Fruit fly (Drosophila melanogaster): ENCODE data around the gene CG6845.

CG6845 gene

DNA sequence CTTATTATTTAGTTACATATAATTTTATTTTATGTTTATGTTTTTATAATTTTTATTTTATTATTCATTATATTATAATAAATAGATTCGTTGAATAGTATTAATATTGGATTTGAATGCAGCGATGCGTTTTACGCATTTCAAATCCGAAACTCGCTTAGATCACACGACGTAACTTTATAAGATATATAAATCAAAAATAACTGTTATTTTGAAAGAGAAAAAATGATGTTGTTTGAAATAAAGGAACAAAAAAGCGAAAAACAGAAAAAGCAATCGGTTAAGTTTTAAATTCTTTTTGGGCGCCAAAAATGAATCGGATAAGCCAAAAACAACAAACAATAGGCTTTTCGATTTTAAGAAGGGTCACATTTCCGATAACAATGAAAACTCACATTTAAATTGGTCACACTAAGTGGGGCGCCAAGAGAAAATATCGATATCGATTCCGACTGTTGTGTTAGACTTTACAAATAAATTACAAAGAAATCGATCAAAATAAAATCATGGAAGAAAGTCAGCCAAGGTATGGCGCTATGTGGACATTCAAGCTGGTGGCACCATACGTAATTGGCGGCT, at the start of gene CG6845:
Gene CG6845 (plus strand): TSS at position 436 of the 579 bp plus-strand sequence.
- TF ChIP-seq CG9948 (tag; optimal IDR thresholded peaks at IDR 0.05) (no peak), CG8301 (tag; optimal IDR thresholded peaks at IDR 0.05) (no peak), D1 (tag; optimal IDR thresholded peaks at IDR 0.05) (peak; percentile 8)

DNA sequence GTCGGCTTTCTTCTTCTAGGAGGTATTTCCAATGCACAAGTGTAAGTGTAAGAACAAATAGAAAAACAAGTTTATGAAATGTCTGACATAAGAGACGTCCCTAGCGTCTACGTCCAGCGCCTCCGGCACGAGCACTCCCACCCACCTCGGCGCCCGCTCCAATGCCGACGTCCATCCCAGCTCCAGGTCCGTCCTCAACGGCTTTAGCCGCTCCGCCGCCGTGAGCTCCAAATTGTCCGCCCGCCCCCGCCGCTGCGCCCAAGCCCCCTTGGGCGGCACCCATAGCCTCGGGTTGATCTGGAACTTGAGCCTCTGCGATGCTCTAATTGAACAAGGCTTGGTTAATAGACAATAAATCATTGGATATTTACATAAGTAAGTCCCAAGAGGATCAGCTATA, 48.4 kb upstream of the CG6845 start:
- TF ChIP-seq CG8159 (tag; optimal IDR thresholded peaks at IDR 0.05) (no peak), CG15710 (tag; optimal IDR thresholded peaks at IDR 0.05) (no peak), EcR (GFP tag; optimal IDR thresholded peaks at IDR 0.05) (no peak), CG14655 (GFP tag; optimal IDR thresholded peaks at IDR 0.05) (no peak), Pif1B (GFP tag; optimal IDR thresholded peaks at IDR 0.05) (no peak), CG13204 (GFP tag; optimal IDR thresholded peaks at IDR 0.05) (no peak), CG8301 (tag; optimal IDR thresholded peaks at IDR 0.05) (no peak), D1 (tag; optimal IDR thresholded peaks at IDR 0.05) (no peak), fd96Ca (GFP tag; IDR thresholded peaks at IDR 0.05) (no peak), CG32121 (GFP tag; IDR thresholded peaks at IDR 0.05) (no peak), Pif1A (GFP tag; optimal IDR thresholded peaks at IDR 0.05) (no peak), rn (GFP tag; IDR thresholded peaks at IDR 0.05) (no peak), CG12605 (GFP tag; IDR thresholded peaks at IDR 0.05) (no peak), Snoo (tag; optimal IDR thresholded peaks at IDR 0.05) (no peak)

DNA sequence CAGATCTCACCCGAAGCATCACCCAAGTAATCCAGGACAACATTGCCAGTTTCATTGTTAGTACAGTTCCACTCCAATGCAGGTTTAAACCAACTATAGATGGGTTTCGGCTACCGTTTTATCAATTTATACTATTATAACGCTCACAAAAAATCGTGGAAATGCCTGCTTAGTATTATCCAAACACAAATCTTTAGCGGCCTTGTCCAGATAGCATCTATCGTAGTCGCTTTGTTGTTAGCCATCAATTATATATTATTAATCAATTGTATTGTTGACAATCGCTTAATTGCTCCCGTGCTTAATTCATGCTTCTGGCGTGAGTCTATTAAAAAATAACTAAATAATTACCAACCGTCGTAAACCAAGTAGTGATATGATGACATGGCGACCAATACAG, 48.0 kb upstream of the CG6845 start, which contains the start of gene CG12483:
Gene CG12483 (minus strand): TSS at position 101 of the 400 bp plus-strand sequence.
- TF ChIP-seq CG12605 (GFP tag; IDR thresholded peaks at IDR 0.05) (no peak), CG9948 (tag; optimal IDR thresholded peaks at IDR 0.05) (no peak), D1 (tag; optimal IDR thresholded peaks at IDR 0.05) (no peak), CG13204 (GFP tag; optimal IDR thresholded peaks at IDR 0.05) (no peak), EcR (GFP tag; optimal IDR thresholded peaks at IDR 0.05) (no peak), gl (tag; optimal IDR thresholded peaks at IDR 0.05) (no peak), CG32121 (GFP tag; IDR thresholded peaks at IDR 0.05) (no peak), Pif1B (GFP tag; optimal IDR thresholded peaks at IDR 0.05) (no peak), CG8159 (tag; optimal IDR thresholded peaks at IDR 0.05) (no peak), fd96Ca (GFP tag; IDR thresholded peaks at IDR 0.05) (no peak), rn (GFP tag; IDR thresholded peaks at IDR 0.05) (no peak), CG14655 (GFP tag; optimal IDR thresholded peaks at IDR 0.05) (no peak), CG8301 (tag; optimal IDR thresholded peaks at IDR 0.05) (no peak), CG34367 (tag; optimal IDR thresholded peaks at IDR 0.05) (no peak), Ets98B (GFP tag; IDR thresholded peaks at IDR 0.05) (no peak), CG15710 (tag; optimal IDR thresholded peaks at IDR 0.05) (no peak)

DNA sequence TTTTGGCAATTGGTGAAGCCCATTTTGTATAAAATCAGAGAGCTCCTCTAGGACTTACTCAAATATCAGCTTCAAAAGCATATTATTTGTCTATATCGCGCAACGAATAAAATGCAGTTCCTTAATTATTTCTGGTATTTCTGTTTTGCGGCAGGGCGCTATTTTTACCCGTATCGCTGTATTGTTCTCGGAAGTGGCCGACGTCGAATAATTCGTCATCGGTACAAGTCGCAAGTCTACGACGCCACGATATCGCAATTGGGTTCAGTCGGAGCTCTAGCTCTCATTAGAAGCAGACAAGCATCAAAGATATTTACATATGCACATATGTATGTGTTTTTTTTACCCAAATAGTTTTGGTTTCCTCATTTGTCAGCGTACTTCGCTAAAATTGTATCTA, 42.2 kb upstream of the CG6845 start:
- TF ChIP-seq D1 (tag; optimal IDR thresholded peaks at IDR 0.05) = no peak
- no peak for TF ChIP-seq CG34367 (tag; optimal IDR thresholded peaks at IDR 0.05)
- TF ChIP-seq CG14655 (GFP tag; optimal IDR thresholded peaks at IDR 0.05) = no peak
- TF ChIP-seq gl (tag; optimal IDR thresholded peaks at IDR 0.05) = no peak
- TF ChIP-seq CG13204 (GFP tag; optimal IDR thresholded peaks at IDR 0.05) = no peak
- TF ChIP-seq CG17806 (tag; optimal IDR thresholded peaks at IDR 0.05) = no peak
- TF ChIP-seq CG10348 (GFP tag; IDR thresholded peaks at IDR 0.05) = no peak
- TF ChIP-seq Pif1B (GFP tag; optimal IDR thresholded peaks at IDR 0.05) = no peak
- no peak for TF ChIP-seq CG8301 (tag; optimal IDR thresholded peaks at IDR 0.05)

DNA sequence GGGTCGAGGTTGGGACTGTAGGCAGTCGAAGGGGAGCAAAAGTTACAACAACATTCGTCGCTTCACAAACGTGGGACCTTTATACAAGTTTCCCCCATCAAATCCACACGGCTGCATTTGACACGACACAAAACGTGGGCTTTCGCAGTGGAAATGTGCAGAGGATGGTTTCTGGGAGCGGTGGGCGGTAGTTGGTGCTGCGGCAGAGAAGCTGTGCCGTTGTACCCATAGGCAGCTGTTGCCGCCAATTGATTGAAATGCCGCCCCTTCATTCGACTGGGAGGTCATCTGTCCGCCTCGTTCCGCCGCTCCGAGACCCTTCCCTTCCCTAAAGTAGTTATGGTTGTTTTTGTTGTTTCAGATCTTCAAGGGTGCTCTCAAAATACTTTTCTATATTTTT, 37.2 kb upstream of the CG6845 start:
- no peak for TF ChIP-seq CG8159 (tag; optimal IDR thresholded peaks at IDR 0.05)
- TF ChIP-seq D1 (tag; optimal IDR thresholded peaks at IDR 0.05) = peak; percentile 25

DNA sequence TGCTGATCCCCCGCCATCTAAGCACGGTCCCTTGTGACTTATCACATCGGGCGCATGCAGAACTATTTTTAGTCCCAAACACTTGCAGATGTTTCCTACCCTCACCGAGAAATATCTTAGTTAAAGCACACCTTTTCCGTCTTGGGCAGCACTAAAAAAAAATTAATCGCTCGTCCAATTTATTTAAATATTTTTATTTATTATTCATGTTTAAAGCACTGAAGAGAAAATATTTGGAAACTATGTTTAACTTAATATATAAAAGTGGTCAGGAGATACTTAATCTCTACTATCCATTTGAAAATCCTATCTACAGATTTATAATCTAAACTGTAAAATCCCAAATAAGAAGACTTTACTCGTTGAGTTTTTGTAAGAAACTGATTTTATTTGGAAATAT, 36.3 kb upstream of the CG6845 start:
- TF ChIP-seq CG4496 (GFP tag; IDR thresholded peaks at IDR 0.05) (peak; percentile 9; the same call in 1 of the 3 replicates), CG15710 (tag; optimal IDR thresholded peaks at IDR 0.05) (peak; percentile 22), EcR (GFP tag; optimal IDR thresholded peaks at IDR 0.05) (no peak)

DNA sequence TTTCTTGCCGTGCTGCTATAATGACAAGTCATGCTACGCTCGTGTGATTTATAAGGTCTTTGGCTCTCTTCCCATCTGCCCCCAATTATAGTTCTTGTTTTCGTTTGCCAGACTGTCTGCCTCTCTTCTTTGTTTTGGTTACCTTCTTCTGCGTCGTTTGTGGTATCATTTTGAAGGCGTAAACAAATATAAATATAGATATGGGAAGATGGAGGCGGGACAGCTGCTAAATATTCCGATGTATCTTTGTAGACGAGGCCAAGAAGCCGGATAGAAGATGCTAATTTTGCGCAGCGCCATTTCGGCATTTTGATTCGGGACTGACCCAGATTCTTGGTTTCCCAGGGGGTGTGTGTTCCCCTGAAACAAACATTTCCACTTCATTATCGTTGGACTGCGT, 26.8 kb upstream of the CG6845 start:
- TF ChIP-seq gl (tag; optimal IDR thresholded peaks at IDR 0.05) (no peak), fd96Ca (GFP tag; IDR thresholded peaks at IDR 0.05) (no peak), CG4496 (GFP tag; IDR thresholded peaks at IDR 0.05) (0 out of 3 replicates have a peak, but pooled peaks have one; percentile 29)
